Fruit fly (Drosophila melanogaster) whole organism, adult: ENCODE measurements around the gene CG10874.
A peak's percentile ranks its signal among the peaks of the same experiment; 100 is the strongest.

Experiments
- CG11617 ChIP-seq: fragments of 200-800 bp; sonication (Bioruptor generic); optimal IDR thresholded peaks from 2 replicates; lab custom pipeline; 2017; ENCODE audit warnings: mild to moderate bottlenecking, missing biosample characterization, missing genetic modification reagents, missing genetic modification characterization
- CG12768 ChIP-seq: fragments of 200-800 bp; sonication (Bioruptor generic); optimal IDR thresholded peaks from 2 replicates; lab custom pipeline; 2017; ENCODE audit warnings: missing biosample characterization, missing genetic modification characterization, mild to moderate bottlenecking, moderate library complexity, missing genetic modification reagents
- CG14711 ChIP-seq: fragments of 200-800 bp; sonication (Bioruptor generic); optimal IDR thresholded peaks from 2 replicates; lab custom pipeline; 2018; ENCODE audit warnings: missing biosample characterization, mild to moderate bottlenecking, missing genetic modification characterization, moderate library complexity
- CG1620 ChIP-seq: fragments of 200-800 bp; sonication (Bioruptor generic); optimal IDR thresholded peaks from 2 replicates; lab custom pipeline; 2016; ENCODE audit warnings: missing biosample characterization, missing genetic modification characterization
- CG7045 ChIP-seq: fragments of 200-800 bp; sonication (Bioruptor generic); optimal IDR thresholded peaks from 2 replicates; lab custom pipeline; 2017; ENCODE audit warnings: missing biosample characterization, mild to moderate bottlenecking, missing genetic modification characterization
- CG7101 ChIP-seq: fragments of 200-800 bp; sonication (Bioruptor generic); optimal IDR thresholded peaks from 2 replicates; lab custom pipeline; 2018; ENCODE audit warnings: missing biosample characterization, mild to moderate bottlenecking, missing genetic modification characterization, moderate library complexity
- cnc ChIP-seq, 2 experiments: fragments of >200 bp; optimal IDR thresholded peaks; 2 replicates each; lab custom pipeline; 2017
- kay ChIP-seq: fragments of 200-800 bp; sonication (Bioruptor generic); peaks from one replicate; lab custom pipeline; 2016; ENCODE audit warnings: missing biosample characterization, missing genetic modification characterization, borderline replicate concordance
- toe ChIP-seq: fragments of 200-800 bp; sonication (Bioruptor generic); optimal IDR thresholded peaks from 2 replicates; lab custom pipeline; 2016; ENCODE audit warnings: missing biosample characterization, missing genetic modification characterization

- peak; percentile 23 for TF ChIP-seq CG14711
- TF ChIP-seq CG7045 (GFP tag; lab: Kevin White, UChicago): no peak
- TF ChIP-seq toe (GFP tag; lab: Kevin White, UChicago): no peak
- no peak for TF ChIP-seq CG11617 (GFP tag; lab: Kevin White, UChicago)
- peak; percentile 51 to 63 for TF ChIP-seq cnc (optimal IDR thresholded peaks at IDR 0.05; lab: Kevin White, UChicago)
- TF ChIP-seq CG1620 (GFP tag; lab: Kevin White, UChicago): no peak
- TF ChIP-seq CG7101 (tag; lab: Kevin White, UChicago): no peak
- TF ChIP-seq kay (GFP tag; lab: Kevin White, UChicago): no peak
- TF ChIP-seq CG12768 (GFP tag; lab: Kevin White, UChicago): peak; percentile 59
Observed at dm6 chr2L:2200136-2201036, 8.2 kb upstream of the CG10874 start.
